Fruit fly (Drosophila melanogaster): ENCODE results near the gene Apc.

Gene Apc

DNA sequence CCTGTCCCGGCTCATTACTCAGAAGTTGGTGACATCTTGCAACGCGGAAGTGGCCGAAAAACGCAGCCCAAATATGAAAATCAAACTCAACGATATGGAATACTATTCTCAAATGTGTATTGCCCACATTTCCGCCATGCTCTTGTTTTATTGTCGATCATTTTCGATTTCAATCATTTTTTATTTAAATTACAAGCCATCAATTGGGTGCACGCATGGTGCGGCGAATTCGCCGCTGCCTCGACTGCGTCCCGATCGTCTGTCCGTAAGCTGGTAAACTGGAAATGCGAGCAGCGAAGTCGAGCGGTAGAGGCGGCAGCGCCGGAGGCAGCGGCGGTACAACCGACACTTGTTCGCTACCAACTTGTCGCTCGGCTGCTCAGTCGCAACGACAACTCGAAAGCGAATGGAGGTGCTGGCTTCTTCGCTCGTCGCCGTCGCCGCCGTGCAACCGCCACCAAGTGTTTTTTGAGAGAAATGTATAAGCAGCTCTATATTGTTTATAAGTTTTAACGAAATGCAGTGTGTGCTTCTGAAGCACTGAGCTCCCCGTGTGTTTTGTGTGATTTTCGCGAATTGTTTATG, 47.1 kb upstream of the Apc start (continued):
- TF ChIP-seq ranshi (GFP tag; IDR thresholded peaks at IDR 0.05) (0 out of 2 replicates have a peak, but pooled peaks have one; percentile 47), CG13287 (GFP tag; IDR thresholded peaks at IDR 0.05; ENCODE audit: partially characterized antibody) (peak; percentile 49; the same call in 1 of the 2 replicates), nom (GFP tag; optimal IDR thresholded peaks at IDR 0.05) (peak; percentile 45), CG11504 (tag; optimal IDR thresholded peaks at IDR 0.05) (no peak), CG5245 (GFP tag; optimal IDR thresholded peaks at IDR 0.05) (no peak), ci (GFP tag; IDR thresholded peaks at IDR 0.05) (peak; percentile 53; the same call in 2 of the 3 replicates), CG15514 (GFP tag; optimal IDR thresholded peaks at IDR 0.05) (peak; percentile 11), CG8290 (GFP tag; optimal IDR thresholded peaks at IDR 0.05) (no peak), CG8290 (tag; optimal IDR thresholded peaks at IDR 0.05) (peak in 1 of 2 experiments; percentile 28)

DNA sequence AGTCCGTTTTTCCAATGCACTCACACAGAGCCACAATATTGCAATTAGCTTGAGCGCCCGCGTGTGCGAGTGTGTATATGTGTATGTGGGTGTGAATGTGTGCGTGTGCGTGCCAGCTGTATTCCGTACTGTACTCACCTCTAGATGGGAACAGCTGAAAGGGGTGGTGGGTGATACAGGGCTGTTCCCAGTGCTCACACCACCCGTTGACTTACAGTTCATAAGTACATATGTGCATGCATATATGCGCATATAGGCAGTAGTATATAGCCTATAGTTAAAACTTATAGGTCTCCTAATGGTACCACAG, 44.8 kb upstream of the Apc start:
- TF ChIP-seq gem (tag; optimal IDR thresholded peaks at IDR 0.05) (no peak), CG4360 (GFP tag; IDR thresholded peaks at IDR 0.05) (peak; percentile 5; the same call in 1 of the 2 replicates), pho (GFP tag; optimal IDR thresholded peaks at IDR 0.05) (no peak), HLHmδ (GFP tag; optimal IDR thresholded peaks at IDR 0.05) (peak; percentile 75), MESR4 (GFP tag; optimal IDR thresholded peaks at IDR 0.05) (peak; percentile 52), lola (GFP tag; optimal IDR thresholded peaks at IDR 0.05) (peak in 1 of 3 experiments; percentile 34), CG16863 (GFP tag; optimal IDR thresholded peaks at IDR 0.05) (no peak), tgo (GFP tag; IDR thresholded peaks at IDR 0.05) (no peak), CG5180 (GFP tag; optimal IDR thresholded peaks at IDR 0.05) (peak; percentile 30), CG4707 (GFP tag; optimal IDR thresholded peaks at IDR 0.05) (no peak), Adf1 (GFP tag; IDR thresholded peaks at IDR 0.05) (peak; percentile 17), CG18599 (GFP tag; optimal IDR thresholded peaks at IDR 0.05) (no peak), cad (GFP tag; optimal IDR thresholded peaks at IDR 0.05) (no peak), Drgx (GFP tag; IDR thresholded peaks at IDR 0.05) (0 out of 2 replicates have a peak, but pooled peaks have one; percentile 17), cg (GFP tag; optimal IDR thresholded peaks at IDR 0.05) (peak; percentile 98), Vsx1 (GFP tag; optimal IDR thresholded peaks at IDR 0.05) (peak; percentile 95), z (GFP tag; IDR thresholded peaks at IDR 0.05) (0 out of 3 replicates have a peak, but pooled peaks have one; percentile 9), stc (GFP tag; IDR thresholded peaks at IDR 0.05) (peak; percentile 23; the same call in 1 of the 2 replicates), nom (GFP tag; optimal IDR thresholded peaks at IDR 0.05) (peak; percentile 5), CG34422 (GFP tag; IDR thresholded peaks at IDR 0.05) (peak; percentile 33; the same call in 1 of the 3 replicates), chn (GFP tag; optimal IDR thresholded peaks at IDR 0.05) (peak; percentile 16), Ada2b (GFP tag; IDR thresholded peaks at IDR 0.05) (no peak), crp (GFP tag; optimal IDR thresholded peaks at IDR 0.05) (peak in 1 of 2 experiments; percentile 13), MBD-R2 (GFP tag; IDR thresholded peaks at IDR 0.05) (peak; percentile 27; the same call in 1 of the 2 replicates), Stat92E (GFP tag; optimal IDR thresholded peaks at IDR 0.05) (peak in 1 of 3 experiments; percentile 78), da (GFP tag; optimal IDR thresholded peaks at IDR 0.05) (no peak), CG11085 (GFP tag; IDR thresholded peaks at IDR 0.05) (no peak), CG18619 (GFP tag; optimal IDR thresholded peaks at IDR 0.05) (no peak), NFAT (GFP tag; IDR thresholded peaks at IDR 0.05) (peak; percentile 7; the same call in 1 of the 2 replicates), ttk (GFP tag; IDR thresholded peaks at IDR 0.05) (no peak), CG15696 (tag; optimal IDR thresholded peaks at IDR 0.05) (no peak), CG34224 (GFP tag; IDR thresholded peaks at IDR 0.05; ENCODE audit: partially characterized antibody) (peak; percentile 18; the same call in 1 of the 3 replicates), CG8290 (GFP tag; optimal IDR thresholded peaks at IDR 0.05) (no peak), CG8290 (tag; optimal IDR thresholded peaks at IDR 0.05) (peak in 1 of 2 experiments; percentile 41), schlank (tag; optimal IDR thresholded peaks at IDR 0.05) (no peak), tin (GFP tag; optimal IDR thresholded peaks at IDR 0.05) (no peak), Meics (GFP tag; optimal IDR thresholded peaks at IDR 0.05) (no peak), Med (GFP tag) (peak; percentile 37), crol (GFP tag; IDR thresholded peaks at IDR 0.05) (peak; percentile 54; the same call in 1 of the 2 replicates)
